Fruit fly (Drosophila melanogaster) whole organism, prepupa: ENCODE data around the gene Cyp313a3.

Experiments used
- CG10631 ChIP-seq: fragments of 200-800 bp; sonication (Bioruptor generic); optimal IDR thresholded peaks from 2 replicates; lab custom pipeline; 2016; ENCODE audit warnings: missing biosample characterization, missing genetic modification characterization
- CG10669 ChIP-seq: fragments of 200-800 bp; sonication (Bioruptor generic); optimal IDR thresholded peaks from 3 replicates; lab custom pipeline; 2018; ENCODE audit warnings: missing biosample characterization, mild to moderate bottlenecking, missing genetic modification characterization, moderate library complexity
- CG15336 ChIP-seq: fragments of 200-800 bp; sonication (Bioruptor generic); IDR thresholded peaks from 2 replicates; pipeline ENCODE4 v1.3.6; 2022; ENCODE audit warnings: missing biosample characterization, missing genetic modification characterization
- CG31627 ChIP-seq: fragments of 200-800 bp; sonication (Bioruptor generic); optimal IDR thresholded peaks from 3 replicates; lab custom pipeline; 2016; ENCODE audit warnings: missing biosample characterization, missing genetic modification characterization
- CG32006 ChIP-seq: fragments of 200-800 bp; sonication (Bioruptor generic); optimal IDR thresholded peaks from 3 replicates; lab custom pipeline; 2017; ENCODE audit warnings: missing biosample characterization, mild to moderate bottlenecking, missing genetic modification characterization
- CG6163 ChIP-seq: fragments of 200-800 bp; sonication (Bioruptor generic); IDR thresholded peaks from 3 replicates; pipeline ENCODE4 v1.3.6; 2022; ENCODE audit warnings: missing biosample characterization, missing genetic modification characterization
- CG6808 ChIP-seq: fragments of 200-800 bp; sonication (Bioruptor generic); optimal IDR thresholded peaks from 3 replicates; lab custom pipeline; 2017; ENCODE audit warnings: missing biosample characterization, missing genetic modification characterization, mild to moderate bottlenecking, moderate library complexity, missing genetic modification reagents
- CG6854 ChIP-seq: fragments of 200-800 bp; sonication (Bioruptor generic); optimal IDR thresholded peaks from 2 replicates; lab custom pipeline; 2017; ENCODE audit warnings: missing biosample characterization, mild to moderate bottlenecking, missing genetic modification characterization
- CG7368 ChIP-seq: fragments of 200-800 bp; sonication (Bioruptor generic); optimal IDR thresholded peaks from 3 replicates; lab custom pipeline; 2016; ENCODE audit warnings: missing biosample characterization, missing genetic modification characterization
- CG8119 ChIP-seq: fragments of 200-800 bp; sonication (Bioruptor generic); IDR thresholded peaks from 3 replicates; pipeline ENCODE4 v1.3.6; 2022; ENCODE audit warnings: missing biosample characterization, missing genetic modification characterization
- Ets21C ChIP-seq: fragments of 200-800 bp; sonication (Bioruptor generic); optimal IDR thresholded peaks from 3 replicates; lab custom pipeline; 2016; ENCODE audit warnings: missing biosample characterization, missing genetic modification characterization
- Ets96B ChIP-seq: fragments of 200-800 bp; optimal IDR thresholded peaks from 2 replicates; lab custom pipeline; 2019; ENCODE audit warnings: missing biosample characterization, mild to moderate bottlenecking, missing genetic modification characterization, moderate library complexity
- Hr38 ChIP-seq: sonication (Bioruptor generic); optimal IDR thresholded peaks from 2 replicates; lab custom pipeline; 2016; ENCODE audit warnings: missing biosample characterization, missing genetic modification characterization
- Hr4 ChIP-seq: fragments of 200-800 bp; sonication (Bioruptor generic); optimal IDR thresholded peaks from 3 replicates; lab custom pipeline; 2016; ENCODE audit warnings: missing biosample characterization, missing genetic modification characterization
- Lpt ChIP-seq: fragments of 200-800 bp; sonication (Bioruptor generic); optimal IDR thresholded peaks from 3 replicates; lab custom pipeline; 2016; ENCODE audit warnings: missing biosample characterization, missing genetic modification characterization
- Met ChIP-seq: fragments of 200-800 bp; sonication (Bioruptor generic); optimal IDR thresholded peaks from 3 replicates; lab custom pipeline; 2016; ENCODE audit warnings: missing biosample characterization, missing genetic modification characterization
- OdsH ChIP-seq: fragments of 200-800 bp; sonication (Bioruptor generic); optimal IDR thresholded peaks from 3 replicates; lab custom pipeline; 2016; ENCODE audit warnings: missing biosample characterization, missing genetic modification characterization
- Smox ChIP-seq: fragments of 200-800 bp; sonication (Bioruptor generic); optimal IDR thresholded peaks from 3 replicates; lab custom pipeline; 2016; ENCODE audit warnings: missing biosample characterization, missing genetic modification characterization
- Sox102F ChIP-seq: fragments of 200-800 bp; sonication (Bioruptor generic); optimal IDR thresholded peaks from 2 replicates; lab custom pipeline; 2016; ENCODE audit warnings: missing biosample characterization, mild to moderate bottlenecking, missing genetic modification characterization
- Sox14 ChIP-seq: fragments of 200-800 bp; sonication (Bioruptor generic); optimal IDR thresholded peaks from 3 replicates; lab custom pipeline; 2016; ENCODE audit warnings: missing biosample characterization, missing genetic modification characterization
- Sox15 ChIP-seq: fragments of 200-800 bp; sonication (Bioruptor generic); optimal IDR thresholded peaks from 3 replicates; lab custom pipeline; 2016; ENCODE audit warnings: missing biosample characterization, missing genetic modification characterization
- acj6 ChIP-seq: fragments of 200-800 bp; sonication (Bioruptor generic); optimal IDR thresholded peaks from 3 replicates; lab custom pipeline; 2016; ENCODE audit warnings: missing biosample characterization, missing genetic modification characterization
- cyc ChIP-seq: fragments of 200-800 bp; sonication (Bioruptor generic); optimal IDR thresholded peaks from 3 replicates; lab custom pipeline; 2016; ENCODE audit warnings: missing biosample characterization, missing genetic modification characterization
- dsx ChIP-seq: fragments of 200-800 bp; optimal IDR thresholded peaks from 3 replicates; lab custom pipeline; 2019; ENCODE audit warnings: missing biosample characterization, mild to moderate bottlenecking, missing genetic modification characterization, moderate library complexity; ENCODE audit not compliant: poor library complexity, severe bottlenecking
- fd59A ChIP-seq: fragments of 200-800 bp; sonication (Bioruptor generic); optimal IDR thresholded peaks from 2 replicates; lab custom pipeline; 2017; ENCODE audit warnings: missing biosample characterization, mild to moderate bottlenecking, missing genetic modification characterization, missing genetic modification reagents
- fd85E ChIP-seq: fragments of 200-800 bp; sonication (Bioruptor generic); optimal IDR thresholded peaks from 3 replicates; lab custom pipeline; 2016; ENCODE audit warnings: missing biosample characterization, missing genetic modification characterization
- pdm3 ChIP-seq: fragments of 200-800 bp; sonication (Bioruptor generic); optimal IDR thresholded peaks from 3 replicates; lab custom pipeline; 2016; ENCODE audit warnings: missing biosample characterization, missing genetic modification characterization
- salr ChIP-seq, 2 experiments: fragments of 200-800 bp; sonication (Bioruptor generic); optimal IDR thresholded peaks; 3 replicates each; lab custom pipeline; 2016 to 2018; ENCODE audit warnings: missing biosample characterization in 2 of 2, missing genetic modification characterization in 2 of 2, mild to moderate bottlenecking in 1 of 2
- spab ChIP-seq: fragments of 200-800 bp; sonication (Bioruptor generic); optimal IDR thresholded peaks from 2 replicates; lab custom pipeline; 2017; ENCODE audit warnings: missing biosample characterization, mild to moderate bottlenecking, missing genetic modification characterization, missing genetic modification reagents
- ss ChIP-seq, 2 experiments: fragments of 200-800 bp; sonication (Bioruptor generic); optimal IDR thresholded peaks; 2 replicates in 1 of 2; 3 replicates in 1 of 2; lab custom pipeline; 2017 to 2018; ENCODE audit warnings: mild to moderate bottlenecking in 2 of 2, missing biosample characterization in 2 of 2, missing genetic modification characterization in 2 of 2, moderate library complexity in 1 of 2
- svp ChIP-seq: fragments of 200-800 bp; sonication (Bioruptor generic); peaks from one replicate; lab custom pipeline; 2016; ENCODE audit warnings: missing biosample characterization, missing genetic modification characterization
- topi ChIP-seq: fragments of 200-800 bp; sonication (Bioruptor generic); optimal IDR thresholded peaks from 3 replicates; lab custom pipeline; 2016; ENCODE audit warnings: missing biosample characterization, missing genetic modification characterization
- vri ChIP-seq: fragments of 200-800 bp; sonication (Bioruptor generic); optimal IDR thresholded peaks from 3 replicates; lab custom pipeline; 2016; ENCODE audit warnings: missing biosample characterization, mild to moderate bottlenecking, missing genetic modification characterization

Gene Cyp313a3

DNA sequence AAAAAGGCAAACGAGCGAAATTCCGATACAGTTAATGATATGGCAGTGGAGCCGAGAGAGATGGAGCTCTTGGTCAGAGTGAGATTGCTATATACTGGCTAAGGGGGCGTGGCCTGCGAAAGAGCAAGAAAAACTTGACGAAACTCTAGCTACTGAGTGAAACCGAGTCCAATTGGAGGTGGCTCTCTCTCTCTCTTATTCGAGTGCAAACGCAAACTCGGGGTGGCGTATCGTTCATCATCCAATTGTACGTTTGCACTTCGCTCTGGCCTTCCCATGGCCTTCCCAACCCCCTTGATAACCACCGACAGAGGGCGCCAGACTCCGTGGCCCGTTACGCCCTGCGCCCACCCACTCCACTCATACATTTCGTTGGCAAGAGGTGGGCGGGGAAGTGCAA lies 40.0 kb upstream of the Cyp313a3 start:
- TF ChIP-seq fd59A (no peak), svp (GFP tag; lab: Kevin White, UChicago) (peak; percentile 100), CG7368 (GFP tag; lab: Kevin White, UChicago) (peak; percentile 32), CG6163 (GFP tag; lab: Robert Waterston, UW) (0 out of 3 replicates have a peak, but pooled peaks have one; percentile 16), dsx (peak; percentile 17)
- TF ChIP-seq, all 60 proteins: peak for 4

DNA sequence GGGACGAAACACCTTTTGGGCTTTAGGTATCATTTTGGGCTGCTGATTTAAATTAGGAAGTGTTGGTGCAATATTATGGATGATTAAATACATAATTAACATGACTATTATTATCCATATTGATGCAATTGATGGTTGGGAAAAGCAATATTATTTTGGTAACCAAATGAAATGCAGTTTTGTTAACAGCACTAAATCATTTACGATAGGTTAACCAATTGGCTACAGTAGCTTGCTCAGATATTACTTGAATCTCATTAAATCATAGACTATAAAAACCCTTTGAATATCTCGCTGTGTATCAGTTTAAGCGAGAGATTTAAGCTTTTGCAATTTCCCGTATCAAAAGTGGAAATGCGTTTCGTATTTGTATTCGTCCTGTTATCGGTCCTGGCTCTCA lies 33.8 kb upstream of the Cyp313a3 start, which contains the start of gene Sfp87B:
TSS of gene Sfp87B (plus strand) at position 301 of the 400 bp plus-strand sequence.
- TF ChIP-seq spab (GFP tag; lab: Kevin White, UChicago) (no peak), Ets21C (GFP tag; lab: Kevin White, UChicago) (no peak), Ets96B (tag; lab: Kevin White, UChicago) (no peak), CG10631 (GFP tag; lab: Kevin White, UChicago) (no peak), OdsH (no peak), CG31627 (GFP tag; lab: Kevin White, UChicago) (no peak), topi (GFP tag; lab: Kevin White, UChicago) (no peak), acj6 (no peak), CG15336 (GFP tag; lab: Robert Waterston, UW) (no peak)

DNA sequence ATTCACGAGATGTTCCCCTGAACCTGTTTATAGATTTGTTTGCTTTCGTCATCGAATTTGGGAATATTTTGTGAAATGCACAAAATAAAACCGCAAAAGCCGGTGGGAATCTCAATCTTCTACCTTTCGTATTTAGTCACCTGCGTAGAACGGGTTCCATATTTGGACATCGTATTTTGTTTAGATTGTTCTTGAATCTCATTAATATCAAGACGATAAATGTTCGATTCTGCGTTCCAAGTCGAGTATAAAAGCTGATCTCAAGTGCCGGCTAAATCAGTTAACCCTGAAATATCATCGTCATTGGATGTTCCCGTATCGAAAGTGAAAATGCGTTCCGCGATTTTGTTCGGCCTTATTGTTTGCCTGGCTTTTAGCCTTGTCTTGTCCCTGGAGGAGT lies 31.5 kb upstream of the Cyp313a3 start, which contains the start of gene CG17738:
TSS of gene CG17738 (plus strand) at position 301 of the 400 bp plus-strand sequence.
- TF ChIP-seq Sox15 (GFP tag; lab: Kevin White, UChicago), result no peak
- no peak for TF ChIP-seq pdm3 (GFP tag; lab: Kevin White, UChicago)
- no peak for TF ChIP-seq CG6854 (GFP tag; lab: Kevin White, UChicago)

DNA sequence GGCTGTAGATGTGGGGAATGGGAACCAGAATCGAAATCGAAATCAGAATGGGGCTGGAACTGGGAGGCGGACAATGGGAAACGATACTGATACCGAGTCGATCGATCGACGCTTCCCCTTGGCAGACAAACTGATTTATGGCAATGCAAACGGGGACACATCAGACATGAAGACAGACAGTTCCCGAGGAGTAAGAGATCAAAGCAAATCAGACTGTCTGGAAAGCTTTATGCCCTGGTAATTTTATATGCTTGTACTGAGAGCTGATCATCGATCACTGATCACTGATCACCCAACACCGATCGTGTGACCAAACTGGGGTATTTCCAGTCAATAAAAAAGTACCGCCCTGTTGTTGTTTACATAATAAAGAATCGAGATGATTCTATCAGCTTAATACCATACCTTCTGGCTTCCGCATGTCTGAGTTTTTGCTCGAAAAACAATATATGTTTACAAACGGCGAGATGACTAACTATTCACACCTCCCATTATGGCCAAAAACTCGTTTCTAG lies 30.9 kb upstream of the Cyp313a3 start:
- TF ChIP-seq Hr38 (GFP tag; lab: Kevin White, UChicago), result no peak
- peak; percentile 100 for TF ChIP-seq svp (GFP tag; lab: Kevin White, UChicago)
- TF ChIP-seq CG31627 (GFP tag; lab: Kevin White, UChicago), result no peak
- TF ChIP-seq Met (GFP tag; lab: Kevin White, UChicago), result no peak

DNA sequence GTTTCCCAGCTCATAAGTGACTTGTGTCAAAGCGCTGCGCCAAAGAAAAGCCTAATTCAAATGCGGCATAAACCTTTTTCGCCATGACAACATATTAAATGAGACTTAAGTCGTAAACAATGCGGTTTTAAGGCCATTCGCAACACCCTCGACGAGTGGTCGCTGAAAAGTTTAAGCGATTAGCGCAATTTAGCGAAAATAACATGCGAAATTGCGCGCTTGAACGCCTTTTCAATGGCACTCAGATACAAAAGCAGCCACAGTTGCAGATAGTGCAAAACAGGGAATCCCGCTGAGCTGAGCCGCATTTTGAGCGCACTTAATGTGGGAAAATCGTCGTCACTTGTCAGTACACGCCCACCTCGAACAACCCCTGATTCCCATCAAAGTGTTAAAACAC lies 21.6 kb upstream of the Cyp313a3 start, which contains the start of gene CG44038:
TSS of gene CG44038 (plus strand) at position 301 of the 400 bp plus-strand sequence.
- TF ChIP-seq ss (GFP tag; optimal IDR thresholded peaks at IDR 0.05; lab: Kevin White, UChicago) (no peak), CG6808 (GFP tag; lab: Kevin White, UChicago) (no peak), cyc (no peak), acj6 (no peak), Sox15 (GFP tag; lab: Kevin White, UChicago) (no peak), Sox102F (GFP tag; lab: Kevin White, UChicago) (no peak), CG10669 (GFP tag; lab: Kevin White, UChicago) (no peak), salr (GFP tag; optimal IDR thresholded peaks at IDR 0.05; lab: Kevin White, UChicago) (no peak), Smox (GFP tag; lab: Kevin White, UChicago) (no peak), Hr4 (GFP tag; lab: Kevin White, UChicago) (no peak), CG32006 (GFP tag; lab: Kevin White, UChicago) (no peak), Sox14 (GFP tag; lab: Kevin White, UChicago) (no peak), fd85E (GFP tag; lab: Kevin White, UChicago) (no peak)

DNA sequence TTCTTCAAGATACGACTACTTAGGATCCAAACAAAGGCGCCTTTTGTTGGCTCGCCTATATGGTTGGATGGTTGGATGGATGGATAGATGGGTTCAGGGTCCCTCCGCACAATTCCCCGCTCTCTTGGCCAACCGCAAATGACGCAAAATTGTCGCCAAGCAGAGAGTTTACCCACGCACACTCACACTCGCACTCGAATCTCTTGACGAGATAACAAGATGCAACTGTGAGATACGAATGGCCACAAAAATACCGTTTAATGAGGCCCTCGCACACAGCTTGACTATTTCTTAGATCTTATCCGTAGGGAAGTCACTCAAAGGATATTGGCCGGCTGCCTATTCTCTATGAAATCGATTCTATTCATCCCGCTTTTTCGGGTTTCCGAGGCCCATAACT lies 20.8 kb upstream of the Cyp313a3 start:
- TF ChIP-seq CG15336 (GFP tag; lab: Robert Waterston, UW) (no peak), Lpt (GFP tag; lab: Kevin White, UChicago) (no peak), Hr4 (GFP tag; lab: Kevin White, UChicago) (no peak), vri (no peak), Sox14 (GFP tag; lab: Kevin White, UChicago) (no peak), CG8119 (GFP tag; lab: Robert Waterston, UW) (no peak)
